Fruit fly (Drosophila melanogaster) whole organism, embryonic: ENCODE data around the gene Syn1.
A peak's percentile ranks its signal among the peaks of the same experiment; 100 is the strongest.

ENCODE experiments used
- Adf1 ChIP-seq: fragments of 200-800 bp; sonication (Bioruptor generic); IDR thresholded peaks from 2 replicates; pipeline ENCODE4 v1.3.6; 2022; ENCODE audit warnings: missing biosample characterization, missing genetic modification characterization
- Atf-2 ChIP-seq: fragments of 200-800 bp; sonication (Bioruptor generic); optimal IDR thresholded peaks from 2 replicates; lab custom pipeline; 2016; ENCODE audit warnings: missing biosample characterization, missing genetic modification characterization
- CG10274 ChIP-seq: fragments of 200-800 bp; sonication (Bioruptor generic); optimal IDR thresholded peaks from 3 replicates; lab custom pipeline; 2017; ENCODE audit warnings: missing biosample characterization, mild to moderate bottlenecking, missing genetic modification characterization
- CG11085 ChIP-seq: fragments of 200-800 bp; sonication (Bioruptor generic); IDR thresholded peaks from 2 replicates; pipeline ENCODE4 v1.3.6; 2022; ENCODE audit warnings: missing biosample characterization, missing genetic modification characterization
- CG11093 ChIP-seq: fragments of 200-800 bp; sonication (Bioruptor generic); IDR thresholded peaks from 3 replicates; pipeline ENCODE4 v1.3.6; 2022; ENCODE audit warnings: missing biosample characterization, missing genetic modification characterization
- CG11247 ChIP-seq: fragments of 200-800 bp; sonication (Bioruptor generic); IDR thresholded peaks from 2 replicates; pipeline ENCODE4 v1.3.6; 2022; ENCODE audit warnings: missing biosample characterization, missing genetic modification characterization
- CG11560 ChIP-seq: fragments of 200-800 bp; sonication (Bioruptor generic); IDR thresholded peaks from 3 replicates; pipeline ENCODE4 v1.3.6; 2022; ENCODE audit warnings: missing biosample characterization, missing genetic modification characterization
- CG11695 ChIP-seq: fragments of 200-800 bp; sonication (Bioruptor generic); IDR thresholded peaks from 3 replicates; pipeline ENCODE4 v1.3.6; 2022; ENCODE audit warnings: missing biosample characterization, missing genetic modification characterization
- CG11723 ChIP-seq: fragments of 200-800 bp; sonication (Bioruptor generic); optimal IDR thresholded peaks from 2 replicates; lab custom pipeline; 2017; ENCODE audit warnings: missing biosample characterization, mild to moderate bottlenecking, missing genetic modification characterization
- CG12744 ChIP-seq: fragments of 200-800 bp; sonication (Bioruptor generic); optimal IDR thresholded peaks from 2 replicates; lab custom pipeline; 2016; ENCODE audit warnings: missing biosample characterization, missing genetic modification characterization
- CG13296 ChIP-seq: fragments of 200-800 bp; sonication (Bioruptor generic); optimal IDR thresholded peaks from 3 replicates; lab custom pipeline; 2018; ENCODE audit warnings: missing biosample characterization, mild to moderate bottlenecking, missing genetic modification characterization
- CG17802 ChIP-seq: fragments of 200-800 bp; sonication (Bioruptor generic); optimal IDR thresholded peaks from 2 replicates; lab custom pipeline; 2018; ENCODE audit warnings: missing biosample characterization, mild to moderate bottlenecking, missing genetic modification characterization, moderate library complexity
- CG17829 ChIP-seq: fragments of 200-800 bp; optimal IDR thresholded peaks from 2 replicates; lab custom pipeline; 2019; ENCODE audit warnings: missing biosample characterization, mild to moderate bottlenecking, missing genetic modification characterization, moderate library complexity
- CG2712 ChIP-seq: fragments of 200-800 bp; optimal IDR thresholded peaks from 3 replicates; lab custom pipeline; 2019; ENCODE audit warnings: missing biosample characterization, mild to moderate bottlenecking, missing genetic modification characterization, moderate library complexity
- CG31388 ChIP-seq: fragments of 200-800 bp; sonication (Bioruptor generic); optimal IDR thresholded peaks from 2 replicates; lab custom pipeline; 2016; ENCODE audit warnings: missing biosample characterization, missing genetic modification characterization
- CG33557 ChIP-seq: fragments of 200-800 bp; sonication (Bioruptor generic); optimal IDR thresholded peaks from 2 replicates; lab custom pipeline; 2019; ENCODE audit warnings: missing biosample characterization, mild to moderate bottlenecking, missing genetic modification characterization, moderate library complexity
- CG7357 ChIP-seq: fragments of 200-800 bp; sonication (Bioruptor generic); IDR thresholded peaks from 3 replicates; pipeline ENCODE4 v1.3.6; 2022; ENCODE audit warnings: missing biosample characterization, missing genetic modification characterization
- CG9437 ChIP-seq: fragments of 200-800 bp; sonication (Bioruptor generic); optimal IDR thresholded peaks from 2 replicates; lab custom pipeline; 2018; ENCODE audit warnings: missing biosample characterization, mild to moderate bottlenecking, missing genetic modification characterization
- CG9609 ChIP-seq: fragments of 200-800 bp; sonication (Bioruptor generic); optimal IDR thresholded peaks from 3 replicates; lab custom pipeline; 2016; ENCODE audit warnings: missing biosample characterization, missing genetic modification characterization
- CkIIα-i1 ChIP-seq: fragments of 200-800 bp; sonication (Bioruptor generic); IDR thresholded peaks from 2 replicates; pipeline ENCODE4 v1.3.6; 2022; ENCODE audit warnings: missing biosample characterization, missing genetic modification characterization
- Dad ChIP-seq: fragments of 200-800 bp; sonication (Bioruptor generic); optimal IDR thresholded peaks from 3 replicates; lab custom pipeline; 2016; ENCODE audit warnings: missing biosample characterization, missing genetic modification characterization
- Dek ChIP-seq: fragments of 200-800 bp; sonication (Bioruptor generic); optimal IDR thresholded peaks from 3 replicates; lab custom pipeline; 2019; ENCODE audit warnings: missing biosample characterization, mild to moderate bottlenecking, missing genetic modification characterization, moderate library complexity
- Hr78 ChIP-seq, 2 experiments: fragments of 200-800 bp in 1 of 2; fragments of >200 bp in 1 of 2; sonication (Bioruptor generic) in 1 of 2; optimal IDR thresholded peaks; 2 replicates each; lab custom pipeline; 2017 to 2019; ENCODE audit warnings: missing biosample characterization in 2 of 2, missing genetic modification characterization in 2 of 2, mild to moderate bottlenecking in 1 of 2, moderate library complexity in 1 of 2
- Hsf ChIP-seq: fragments of 200-800 bp; sonication (Bioruptor generic); optimal IDR thresholded peaks from 3 replicates; lab custom pipeline; 2016; ENCODE audit warnings: missing biosample characterization, missing genetic modification characterization
- Lpt ChIP-seq: fragments of >200 bp; optimal IDR thresholded peaks from 2 replicates; lab custom pipeline; 2018; ENCODE audit warnings: missing biosample characterization, missing genetic modification characterization
- Nf-YB ChIP-seq: fragments of 200-800 bp; sonication (Bioruptor generic); optimal IDR thresholded peaks from 3 replicates; lab custom pipeline; 2019; ENCODE audit warnings: missing biosample characterization, mild to moderate bottlenecking, missing genetic modification characterization, moderate library complexity
- NfI ChIP-seq: fragments of 200-800 bp; sonication (Bioruptor generic); optimal IDR thresholded peaks from 3 replicates; lab custom pipeline; 2018; ENCODE audit warnings: missing biosample characterization, mild to moderate bottlenecking, missing genetic modification characterization, moderate library complexity
- Scr ChIP-seq: fragments of 200-800 bp; sonication (Bioruptor generic); IDR thresholded peaks from 2 replicates; pipeline ENCODE4 v1.3.6; 2022; ENCODE audit warnings: missing biosample characterization, missing genetic modification characterization; ENCODE audit not compliant: partially characterized antibody
- Trl ChIP-seq, 3 experiments: fragments of >200 bp in 2 of 3; fragments of 200-800 bp in 1 of 3; sonication (Bioruptor generic) in 1 of 3; optimal IDR thresholded peaks; 2 replicates in 1 of 3; 3 replicates in 2 of 3; lab custom pipeline; 2016 to 2017; ENCODE audit warnings: missing biosample characterization in 1 of 3, missing genetic modification characterization in 1 of 3
- aop ChIP-seq: fragments of 200-800 bp; sonication (Bioruptor generic); IDR thresholded peaks from 2 replicates; pipeline ENCODE4 v1.3.6; 2022; ENCODE audit warnings: missing biosample characterization, missing genetic modification characterization
- ara ChIP-seq: fragments of 200-800 bp; sonication (Bioruptor generic); IDR thresholded peaks from 2 replicates; pipeline ENCODE4 v1.3.6; 2022; ENCODE audit warnings: missing biosample characterization, missing genetic modification characterization
- az2 ChIP-seq: fragments of 200-800 bp; sonication (Bioruptor generic); optimal IDR thresholded peaks from 3 replicates; lab custom pipeline; 2016; ENCODE audit warnings: missing biosample characterization, missing genetic modification characterization
- bcd ChIP-seq: fragments of 200-800 bp; sonication (Bioruptor generic); optimal IDR thresholded peaks from 2 replicates; lab custom pipeline; 2017; ENCODE audit warnings: missing biosample characterization, mild to moderate bottlenecking, missing genetic modification characterization
- corto ChIP-seq: fragments of 200-800 bp; sonication (Bioruptor generic); optimal IDR thresholded peaks from 2 replicates; lab custom pipeline; 2016; ENCODE audit warnings: missing biosample characterization, mild to moderate bottlenecking, missing genetic modification characterization, moderate library complexity
- dimm ChIP-seq: fragments of 200-800 bp; sonication (Bioruptor generic); IDR thresholded peaks from 2 replicates; pipeline ENCODE4 v1.3.6; 2022; ENCODE audit warnings: missing biosample characterization, missing genetic modification characterization
- en ChIP-seq: fragments of 200-800 bp; sonication (Bioruptor generic); optimal IDR thresholded peaks from 2 replicates; lab custom pipeline; 2016; ENCODE audit warnings: missing biosample characterization, missing genetic modification characterization
- hb ChIP-seq: fragments of 200-800 bp; sonication (Bioruptor generic); IDR thresholded peaks from 3 replicates; pipeline ENCODE4 v1.3.6; 2022; ENCODE audit warnings: missing biosample characterization, missing genetic modification characterization; ENCODE audit not compliant: partially characterized antibody
- her ChIP-seq: fragments of 200-800 bp; sonication (Bioruptor generic); optimal IDR thresholded peaks from 2 replicates; lab custom pipeline; 2016; ENCODE audit warnings: missing biosample characterization, missing genetic modification characterization
- jumu ChIP-seq: fragments of 200-800 bp; sonication (Bioruptor generic); optimal IDR thresholded peaks from 3 replicates; lab custom pipeline; 2016; ENCODE audit warnings: missing biosample characterization, missing genetic modification characterization
- klu ChIP-seq: fragments of 200-800 bp; sonication (Bioruptor generic); IDR thresholded peaks from 2 replicates; pipeline ENCODE4 v1.3.6; 2022; ENCODE audit warnings: missing biosample characterization, missing genetic modification characterization
- lab ChIP-seq: fragments of 200-800 bp; sonication (Bioruptor generic); optimal IDR thresholded peaks from 3 replicates; lab custom pipeline; 2017; ENCODE audit warnings: missing biosample characterization, missing genetic modification characterization, mild to moderate bottlenecking, moderate library complexity, missing genetic modification reagents
- lilli ChIP-seq: fragments of 200-800 bp; sonication (Bioruptor generic); optimal IDR thresholded peaks from 3 replicates; lab custom pipeline; 2016; ENCODE audit warnings: missing biosample characterization, missing genetic modification characterization
- peb ChIP-seq: fragments of 200-800 bp; sonication (Bioruptor generic); IDR thresholded peaks from 2 replicates; pipeline ENCODE4 v1.3.6; 2022; ENCODE audit warnings: missing biosample characterization, missing genetic modification characterization
- pzg ChIP-seq: fragments of 200-800 bp; sonication (Bioruptor generic); optimal IDR thresholded peaks from 3 replicates; lab custom pipeline; 2018; ENCODE audit warnings: missing biosample characterization, mild to moderate bottlenecking, missing genetic modification characterization, moderate library complexity
- seq ChIP-seq: fragments of 200-800 bp; sonication (Bioruptor generic); IDR thresholded peaks from 2 replicates; pipeline ENCODE4 v1.3.6; 2022; ENCODE audit warnings: missing biosample characterization, missing genetic modification characterization
- slbo ChIP-seq: fragments of 200-800 bp; sonication (Bioruptor generic); IDR thresholded peaks from 2 replicates; pipeline ENCODE4 v1.3.6; 2022; ENCODE audit warnings: missing biosample characterization, missing genetic modification characterization
- slou ChIP-seq: fragments of 200-800 bp; sonication (Bioruptor generic); optimal IDR thresholded peaks from 3 replicates; lab custom pipeline; 2016; ENCODE audit warnings: missing biosample characterization, missing genetic modification characterization
- sna ChIP-seq: fragments of 200-800 bp; sonication (Bioruptor generic); IDR thresholded peaks from 2 replicates; pipeline ENCODE4 v1.3.6; 2022; ENCODE audit warnings: missing biosample characterization, missing genetic modification characterization; ENCODE audit not compliant: partially characterized antibody
- tna ChIP-seq: fragments of 200-800 bp; sonication (Bioruptor generic); IDR thresholded peaks from 2 replicates; pipeline ENCODE4 v1.3.6; 2022; ENCODE audit warnings: missing biosample characterization, missing genetic modification characterization; ENCODE audit not compliant: partially characterized antibody
- toy ChIP-seq: fragments of 200-800 bp; sonication (Bioruptor generic); IDR thresholded peaks from 2 replicates; pipeline ENCODE4 v1.3.6; 2022; ENCODE audit warnings: missing biosample characterization, missing genetic modification characterization

Syn1 gene

DNA sequence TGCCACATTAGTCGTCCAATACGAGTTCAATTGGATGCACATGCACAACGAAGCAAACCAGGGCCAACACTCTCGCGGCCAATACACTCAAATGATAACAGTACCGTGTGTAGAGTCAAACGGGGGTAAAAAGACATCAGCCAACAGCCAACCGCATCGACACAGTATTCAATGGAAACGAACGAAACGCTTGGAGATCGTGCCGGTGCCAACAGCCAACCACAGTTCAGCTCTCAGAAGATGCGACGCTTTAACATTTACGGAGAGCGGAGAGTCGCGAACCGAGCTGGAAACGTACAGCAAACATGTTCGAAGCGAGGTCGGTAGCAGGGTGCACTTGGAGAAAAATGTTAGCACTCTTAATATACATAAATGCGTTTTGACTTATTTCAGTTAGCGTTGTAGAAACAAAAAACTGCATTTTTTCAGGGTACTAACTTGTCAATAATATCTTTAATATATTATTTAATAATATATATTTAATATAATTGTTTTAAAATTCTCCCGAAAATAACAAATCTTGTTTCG is 37.7 kb upstream of the Syn1 start (continued):
- TF ChIP-seq slou (GFP tag; lab: Kevin White, UChicago) = no peak
- no peak; the same call in 1 of the 3 replicates for TF ChIP-seq CG11695
- TF ChIP-seq corto (GFP tag; lab: Kevin White, UChicago) = no peak
- no peak for TF ChIP-seq aop
- TF ChIP-seq Dek (tag; lab: Kevin White, UChicago) = no peak
- no peak for TF ChIP-seq CG9609 (GFP tag; lab: Kevin White, UChicago)
- peak in 1 of 2 experiments; percentile 49 for TF ChIP-seq Hr78 (GFP tag; optimal IDR thresholded peaks at IDR 0.05; lab: Kevin White, UChicago)
- no peak for TF ChIP-seq CG10274 (GFP tag; lab: Kevin White, UChicago)
- no peak for TF ChIP-seq her (GFP tag; lab: Kevin White, UChicago)
- no peak for TF ChIP-seq CG17802 (tag; lab: Kevin White, UChicago)
- TF ChIP-seq Trl (optimal IDR thresholded peaks at IDR 0.05; lab: Kevin White, UChicago) = peak; percentile 42 to 76
- TF ChIP-seq Trl (GFP tag; optimal IDR thresholded peaks at IDR 0.05; lab: Kevin White, UChicago) = no peak
- peak; percentile 85 for TF ChIP-seq CG2712
- no peak for TF ChIP-seq CG12744
- no peak for TF ChIP-seq Scr
- no peak for TF ChIP-seq sna (GFP tag; lab: Robert Waterston, UW)
- no peak for TF ChIP-seq en (GFP tag; lab: Kevin White, UChicago)
- TF ChIP-seq Hsf = peak; percentile 30
- TF ChIP-seq az2 = peak; percentile 67
- no peak for TF ChIP-seq CG11093
- TF ChIP-seq NfI (GFP tag; lab: Kevin White, UChicago) = peak; percentile 39
- no peak for TF ChIP-seq CG13296 (GFP tag; lab: Kevin White, UChicago)
- TF ChIP-seq Dad (GFP tag; lab: Kevin White, UChicago) = no peak
- TF ChIP-seq seq (GFP tag; lab: Robert Waterston, UW) = peak; percentile 47; the same call in 1 of the 2 replicates
- TF ChIP-seq CG11560 (tag; lab: Robert Waterston, UW) = no peak
- TF ChIP-seq Nf-YB (GFP tag; lab: Kevin White, UChicago) = peak; percentile 99
- TF ChIP-seq Atf-2 (GFP tag; lab: Kevin White, UChicago) = no peak
- no peak for TF ChIP-seq pzg (GFP tag; lab: Kevin White, UChicago)
- TF ChIP-seq lilli = no peak
- no peak for TF ChIP-seq hb (GFP tag; lab: Robert Waterston, UW)
- TF ChIP-seq dimm (GFP tag; lab: Robert Waterston, UW) = 0 out of 2 replicates have a peak, but pooled peaks have one; percentile 15
- peak; percentile 70 for TF ChIP-seq slbo (GFP tag; lab: Robert Waterston, UW)
- TF ChIP-seq Lpt (GFP tag; lab: Kevin White, UChicago) = no peak
- no peak for TF ChIP-seq CG11247 (GFP tag; lab: Robert Waterston, UW)
- peak; percentile 24; the same call in 1 of the 3 replicates for TF ChIP-seq CG7357 (GFP tag; lab: Robert Waterston, UW)
- TF ChIP-seq tna (GFP tag; lab: Robert Waterston, UW) = no peak
- TF ChIP-seq Adf1 (GFP tag; lab: Robert Waterston, UW) = no peak
- TF ChIP-seq CG9437 (GFP tag; lab: Kevin White, UChicago) = peak; percentile 46
- no peak for TF ChIP-seq CG31388 (GFP tag; lab: Kevin White, UChicago)
- TF ChIP-seq peb (GFP tag; lab: Robert Waterston, UW) = 0 out of 2 replicates have a peak, but pooled peaks have one; percentile 44
- peak; percentile 80 for TF ChIP-seq CG17829 (tag; lab: Kevin White, UChicago)
- no peak; the same call in 1 of the 2 replicates for TF ChIP-seq CG11085 (GFP tag; lab: Robert Waterston, UW)
- no peak for TF ChIP-seq jumu (GFP tag; lab: Kevin White, UChicago)
- TF ChIP-seq CG33557 (GFP tag; lab: Kevin White, UChicago) = peak; percentile 57
- TF ChIP-seq toy = no peak
- TF ChIP-seq CkIIα-i1 = no peak
- no peak for TF ChIP-seq lab (GFP tag; lab: Kevin White, UChicago)
- no peak for TF ChIP-seq klu (GFP tag; lab: Robert Waterston, UW)
- peak; percentile 64 for TF ChIP-seq bcd (GFP tag; lab: Kevin White, UChicago)
- TF ChIP-seq ara = peak; percentile 80
- peak; percentile 47 for TF ChIP-seq CG11723 (GFP tag; lab: Kevin White, UChicago)
